Worm (Caenorhabditis elegans): ENCODE data around the gene B0393.7.
"Not testable (repeated sequence)": the region's sequence is repeated elsewhere in the genome, so short reads cannot be mapped to it uniquely, and the experiment has no call there.

Gene B0393.7

ce11 chrIII:4748666-4749065, 29.2 kb downstream of the B0393.7 start:
- TF ChIP-seq elt-3 (tag; optimal IDR thresholded peaks at IDR 0.05) (no peak), pha-4 (tag; optimal IDR thresholded peaks at IDR 0.05) (no peak), ceh-9 (tag; optimal IDR thresholded peaks at IDR 0.05) (no peak), egl-27 (tag; optimal IDR thresholded peaks at IDR 0.05) (no peak)

- no peak for TF ChIP-seq egl-27 (tag; optimal IDR thresholded peaks at IDR 0.05)
- no peak for TF ChIP-seq mml-1 (tag; optimal IDR thresholded peaks at IDR 0.05)
- no peak for TF ChIP-seq lsy-12 (tag; optimal IDR thresholded peaks at IDR 0.05)
- no peak for TF ChIP-seq R02D3.7 (tag; optimal IDR thresholded peaks at IDR 0.05)
These were observed 29.8 kb downstream of the B0393.7 start, which contains the start of gene col-89 for ce11 chrIII:4748109-4748508. Gene col-89 (plus strand): TSS chrIII:4748127.

- TF ChIP-seq unc-62 (GFP tag; optimal IDR thresholded peaks at IDR 0.05) (no peak), ZK546.5 (tag; optimal IDR thresholded peaks at IDR 0.05) (no peak), nhr-237 (tag; optimal IDR thresholded peaks at IDR 0.05) (no peak), egl-27 (tag; optimal IDR thresholded peaks at IDR 0.05) (no peak), ceh-28 (tag; optimal IDR thresholded peaks at IDR 0.05) (no peak), pha-4 (tag; optimal IDR thresholded peaks at IDR 0.05) (no peak), nhr-67 (tag; optimal IDR thresholded peaks at IDR 0.05) (no peak), nhr-77 (tag; optimal IDR thresholded peaks at IDR 0.05) (no peak)
These were observed 32.0 kb downstream of the B0393.7 start, which contains the start of gene F17C8.6 for ce11 chrIII:4745934-4746333. Gene F17C8.6 (minus strand): TSS chrIII:4746034.

- TF ChIP-seq nhr-28, pha-4, eor-1 (tag; optimal IDR thresholded peaks at IDR 0.05): not testable (repeated sequence)
These were observed 35.3 kb downstream of the B0393.7 start, which contains the start of gene twk-6 for ce11 chrIII:4742620-4743019. Gene twk-6 (plus strand): TSS chrIII:4742920.

- peak; percentile 31 for TF ChIP-seq elt-2 (tag; optimal IDR thresholded peaks at IDR 0.05)
- TF ChIP-seq ztf-11 (tag; optimal IDR thresholded peaks at IDR 0.05): no peak
- peak; percentile 8 for TF ChIP-seq lin-39 (tag; optimal IDR thresholded peaks at IDR 0.05)
- no peak for TF ChIP-seq fos-1 (tag; optimal IDR thresholded peaks at IDR 0.05)
- peak; percentile 45 for TF ChIP-seq ceh-28 (tag; optimal IDR thresholded peaks at IDR 0.05)
- no peak for TF ChIP-seq ama-1 (optimal IDR thresholded peaks at IDR 0.05)
- TF ChIP-seq nfya-1 (tag; optimal IDR thresholded peaks at IDR 0.05; ENCODE audit: insufficient read depth): peak; percentile 48
- TF ChIP-seq nhr-23 (tag; optimal IDR thresholded peaks at IDR 0.05): peak; percentile 63
- TF ChIP-seq nhr-67 (tag; optimal IDR thresholded peaks at IDR 0.05): no peak
- no peak for TF ChIP-seq nhr-25 (tag; optimal IDR thresholded peaks at IDR 0.05)
These were observed 37.1 kb downstream of the B0393.7 start for ce11 chrIII:4740820-4741219.

- no peak for TF ChIP-seq daf-12 (tag; optimal IDR thresholded peaks at IDR 0.05)
- TF ChIP-seq lsy-12 (tag; optimal IDR thresholded peaks at IDR 0.05): no peak
- no peak for TF ChIP-seq nhr-237 (tag; optimal IDR thresholded peaks at IDR 0.05)
- TF ChIP-seq ama-1 (optimal IDR thresholded peaks at IDR 0.05): no peak
- TF ChIP-seq pqm-1 (tag; optimal IDR thresholded peaks at IDR 0.05): no peak
- no peak for TF ChIP-seq elt-2 (tag; optimal IDR thresholded peaks at IDR 0.05)
- TF ChIP-seq nhr-28 (tag; optimal IDR thresholded peaks at IDR 0.05): no peak
- TF ChIP-seq pha-4 (tag; optimal IDR thresholded peaks at IDR 0.05): no peak
- no peak for TF ChIP-seq egl-27 (tag; optimal IDR thresholded peaks at IDR 0.05)
- TF ChIP-seq fkh-10 (GFP tag; optimal IDR thresholded peaks at IDR 0.05): no peak
- TF ChIP-seq nhr-23 (tag; optimal IDR thresholded peaks at IDR 0.05): no peak
These were observed 37.9 kb downstream of the B0393.7 start, which contains the start of gene ras-2 for ce11 chrIII:4739975-4740374. Gene ras-2 (minus strand): TSS chrIII:4740075.

- TF ChIP-seq tbx-2 (tag; optimal IDR thresholded peaks at IDR 0.05) (no peak), fkh-2 (tag; optimal IDR thresholded peaks at IDR 0.05) (no peak)
These were observed 42.5 kb downstream of the B0393.7 start, which contains the start of gene F17C8.7 for ce11 chrIII:4735443-4735842. Gene F17C8.7 (plus strand): TSS chrIII:4735743.

ce11 chrIII:4734056-4734455, 43.8 kb downstream of the B0393.7 start, which contains the start of gene F17C8.9:
Gene F17C8.9 (plus strand): TSS chrIII:4734356.
- TF ChIP-seq nfya-1 (tag; optimal IDR thresholded peaks at IDR 0.05; ENCODE audit: insufficient read depth) (no peak), ceh-9 (tag; optimal IDR thresholded peaks at IDR 0.05) (no peak), mdl-1 (tag; optimal IDR thresholded peaks at IDR 0.05) (no peak), elt-3 (tag; optimal IDR thresholded peaks at IDR 0.05) (no peak)
